Fruit fly (Drosophila melanogaster): ENCODE measurements around the gene CG34001.

DNA sequence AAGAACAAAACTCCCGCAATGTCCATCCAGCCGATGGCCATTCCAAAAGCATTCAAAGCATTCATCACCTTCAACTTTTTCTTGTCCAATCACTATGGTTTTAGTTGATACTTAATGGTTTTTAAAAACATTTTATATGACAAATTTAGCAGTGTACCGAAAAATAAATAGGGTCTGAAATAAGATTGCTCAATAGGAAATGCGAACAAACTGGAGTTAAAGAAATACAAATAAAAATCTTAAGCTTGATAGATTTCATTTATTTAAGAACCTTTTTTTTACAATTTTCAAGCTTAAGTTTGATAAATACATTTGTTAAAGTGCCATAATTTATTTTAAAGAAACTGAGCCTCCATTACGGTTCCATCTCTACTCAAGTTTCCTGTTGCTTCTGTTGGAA lies 5.4 kb upstream of the CG34001 start, which contains the start of gene CG43127:
- no peak for TF ChIP-seq CG7045 (GFP tag; optimal IDR thresholded peaks at IDR 0.05)
- TF ChIP-seq kay (GFP tag; ENCODE audit: borderline replicate concordance), result no peak
- no peak for TF ChIP-seq CG7101 (tag; optimal IDR thresholded peaks at IDR 0.05)
- TF ChIP-seq Crg-1 (GFP tag; optimal IDR thresholded peaks at IDR 0.05), result no peak
- no peak for TF ChIP-seq bab1 (GFP tag; optimal IDR thresholded peaks at IDR 0.05)
- TF ChIP-seq CG33017 (tag; optimal IDR thresholded peaks at IDR 0.05), result no peak
- no peak for TF ChIP-seq CG12768 (GFP tag; optimal IDR thresholded peaks at IDR 0.05)
